Fruit fly (Drosophila melanogaster) whole organism, embryonic: ENCODE measurements around the gene Ptp36E.

Source experiments
- ATbp ChIP-seq: fragments of 200-800 bp; sonication (Bioruptor generic); optimal IDR thresholded peaks from 2 replicates; lab custom pipeline; 2017; ENCODE audit warnings: missing biosample characterization, mild to moderate bottlenecking, missing genetic modification characterization, missing genetic modification reagents
- CG11695 ChIP-seq: fragments of 200-800 bp; sonication (Bioruptor generic); IDR thresholded peaks from 3 replicates; pipeline ENCODE4 v1.3.6; 2022; ENCODE audit warnings: missing biosample characterization, missing genetic modification characterization
- CG12299 ChIP-seq: fragments of 200-800 bp; sonication (Bioruptor generic); optimal IDR thresholded peaks from 2 replicates; lab custom pipeline; 2018; ENCODE audit warnings: missing biosample characterization, mild to moderate bottlenecking, missing genetic modification characterization
- CG16779 ChIP-seq: fragments of 200-800 bp; sonication (Bioruptor generic); IDR thresholded peaks from 2 replicates; pipeline ENCODE4 v1.3.6; 2022; ENCODE audit warnings: missing biosample characterization, missing genetic modification characterization
- CG16813 ChIP-seq: fragments of 200-800 bp; sonication (Bioruptor generic); IDR thresholded peaks from 3 replicates; pipeline ENCODE4 v1.3.6; 2022; ENCODE audit warnings: missing biosample characterization, missing genetic modification characterization; ENCODE audit not compliant: partially characterized antibody
- CG17385 ChIP-seq: fragments of 200-800 bp; sonication (Bioruptor generic); optimal IDR thresholded peaks from 3 replicates; lab custom pipeline; 2018; ENCODE audit warnings: missing biosample characterization, mild to moderate bottlenecking, missing genetic modification characterization
- CG18619 ChIP-seq: fragments of 200-800 bp; sonication (Bioruptor generic); optimal IDR thresholded peaks from 3 replicates; lab custom pipeline; 2017; ENCODE audit warnings: missing biosample characterization, mild to moderate bottlenecking, missing genetic modification characterization
- CG2875 ChIP-seq: fragments of 200-800 bp; sonication (Bioruptor generic); optimal IDR thresholded peaks from 2 replicates; lab custom pipeline; 2017; ENCODE audit warnings: missing biosample characterization, mild to moderate bottlenecking, missing genetic modification characterization, missing genetic modification reagents
- CG3281 ChIP-seq: fragments of 200-800 bp; sonication (Bioruptor generic); optimal IDR thresholded peaks from 3 replicates; lab custom pipeline; 2017; ENCODE audit warnings: missing biosample characterization, mild to moderate bottlenecking, missing genetic modification characterization
- CG3995 ChIP-seq: fragments of 200-800 bp; sonication (Bioruptor generic); optimal IDR thresholded peaks from 3 replicates; lab custom pipeline; 2016; ENCODE audit warnings: missing biosample characterization, missing genetic modification characterization
- CG6765 ChIP-seq: fragments of 200-800 bp; sonication (Bioruptor generic); optimal IDR thresholded peaks from 3 replicates; lab custom pipeline; 2017; ENCODE audit warnings: missing biosample characterization, mild to moderate bottlenecking, missing genetic modification characterization
- CG7357 ChIP-seq: fragments of 200-800 bp; sonication (Bioruptor generic); IDR thresholded peaks from 3 replicates; pipeline ENCODE4 v1.3.6; 2022; ENCODE audit warnings: missing biosample characterization, missing genetic modification characterization
- CG8478 ChIP-seq: fragments of >200 bp; optimal IDR thresholded peaks from 2 replicates; lab custom pipeline; 2018
- CG9215 ChIP-seq: fragments of 200-800 bp; sonication (Bioruptor generic); IDR thresholded peaks from 2 replicates; pipeline ENCODE4 v1.3.6; 2022; ENCODE audit warnings: missing biosample characterization, missing genetic modification characterization
- CG9797 ChIP-seq: fragments of 200-800 bp; sonication (Bioruptor generic); optimal IDR thresholded peaks from 3 replicates; lab custom pipeline; 2018; ENCODE audit warnings: missing biosample characterization, mild to moderate bottlenecking, missing genetic modification characterization
- CkIIα-i1 ChIP-seq: fragments of 200-800 bp; sonication (Bioruptor generic); IDR thresholded peaks from 2 replicates; pipeline ENCODE4 v1.3.6; 2022; ENCODE audit warnings: missing biosample characterization, missing genetic modification characterization
- Dbx ChIP-seq: fragments of 200-800 bp; sonication (Bioruptor generic); IDR thresholded peaks from 3 replicates; pipeline ENCODE4 v1.3.6; 2022; ENCODE audit warnings: missing biosample characterization, missing genetic modification characterization
- Dek ChIP-seq: fragments of 200-800 bp; sonication (Bioruptor generic); optimal IDR thresholded peaks from 3 replicates; lab custom pipeline; 2019; ENCODE audit warnings: missing biosample characterization, mild to moderate bottlenecking, missing genetic modification characterization, moderate library complexity
- Dfd ChIP-seq, 2 experiments: fragments of >200 bp; optimal IDR thresholded peaks; 2 replicates each; lab custom pipeline; 2017; ENCODE audit warnings: missing biosample characterization in 2 of 2, missing genetic modification characterization in 2 of 2
- E2f1 ChIP-seq: fragments of 200-800 bp; sonication (Bioruptor generic); IDR thresholded peaks from 2 replicates; pipeline ENCODE4 v1.3.6; 2022; ENCODE audit warnings: missing biosample characterization, missing genetic modification characterization
- Fer2 ChIP-seq: fragments of 200-800 bp; sonication (Bioruptor generic); optimal IDR thresholded peaks from 2 replicates; lab custom pipeline; 2018; ENCODE audit warnings: missing biosample characterization, mild to moderate bottlenecking, missing genetic modification characterization, moderate library complexity
- HLH54F ChIP-seq: fragments of 200-800 bp; sonication (Bioruptor generic); optimal IDR thresholded peaks from 3 replicates; lab custom pipeline; 2016; ENCODE audit warnings: missing biosample characterization, missing genetic modification characterization
- MESR4 ChIP-seq: fragments of 200-800 bp; sonication (Bioruptor generic); optimal IDR thresholded peaks from 2 replicates; lab custom pipeline; 2018; ENCODE audit warnings: missing biosample characterization, mild to moderate bottlenecking, missing genetic modification characterization, moderate library complexity
- NK7.1 ChIP-seq: fragments of 200-800 bp; sonication (Bioruptor generic); optimal IDR thresholded peaks from 3 replicates; lab custom pipeline; 2016; ENCODE audit warnings: missing biosample characterization, missing genetic modification characterization
- Nf-YA ChIP-seq: fragments of 200-800 bp; sonication (Bioruptor generic); IDR thresholded peaks from 2 replicates; pipeline ENCODE4 v1.3.6; 2022; ENCODE audit warnings: missing biosample characterization, missing genetic modification characterization
- Ravus ChIP-seq: fragments of 200-800 bp; sonication (Bioruptor generic); IDR thresholded peaks from 2 replicates; pipeline ENCODE4 v1.3.6; 2022; ENCODE audit warnings: missing biosample characterization, missing genetic modification characterization
- Sox100B ChIP-seq: fragments of 200-800 bp; sonication (Bioruptor generic); optimal IDR thresholded peaks from 3 replicates; lab custom pipeline; 2018; ENCODE audit warnings: missing biosample characterization, mild to moderate bottlenecking, missing genetic modification characterization
- Stat92E ChIP-seq, 3 experiments: fragments of >200 bp in 2 of 3; fragments of 200-800 bp in 1 of 3; sonication (Bioruptor generic) in 1 of 3; optimal IDR thresholded peaks; 2 replicates each; lab custom pipeline; 2017 to 2019; ENCODE audit warnings: missing biosample characterization in 3 of 3, missing genetic modification characterization in 3 of 3, mild to moderate bottlenecking in 1 of 3, moderate library complexity in 1 of 3
- al ChIP-seq: fragments of 200-800 bp; sonication (Bioruptor generic); IDR thresholded peaks from 2 replicates; pipeline ENCODE4 v1.3.6; 2022; ENCODE audit warnings: missing biosample characterization, missing genetic modification characterization
- ase ChIP-seq: fragments of 200-800 bp; sonication (Bioruptor generic); IDR thresholded peaks from 3 replicates; pipeline ENCODE4 v1.3.6; 2022; ENCODE audit warnings: missing biosample characterization, missing genetic modification characterization
- bcd ChIP-seq: fragments of 200-800 bp; sonication (Bioruptor generic); optimal IDR thresholded peaks from 2 replicates; lab custom pipeline; 2017; ENCODE audit warnings: missing biosample characterization, mild to moderate bottlenecking, missing genetic modification characterization
- cato ChIP-seq: fragments of 200-800 bp; sonication (Bioruptor generic); optimal IDR thresholded peaks from 2 replicates; lab custom pipeline; 2016; ENCODE audit warnings: missing biosample characterization, missing genetic modification characterization, borderline replicate concordance
- da ChIP-seq: fragments of 200-800 bp; sonication (Bioruptor generic); optimal IDR thresholded peaks from 2 replicates; lab custom pipeline; 2016; ENCODE audit warnings: missing biosample characterization, missing genetic modification characterization
- dimm ChIP-seq: fragments of 200-800 bp; sonication (Bioruptor generic); IDR thresholded peaks from 2 replicates; pipeline ENCODE4 v1.3.6; 2022; ENCODE audit warnings: missing biosample characterization, missing genetic modification characterization
- esg ChIP-seq: fragments of 200-800 bp; sonication (Bioruptor generic); conservative IDR thresholded peaks from 2 replicates; pipeline ENCODE4 v1.3.6; 2022; ENCODE audit warnings: missing biosample characterization, missing genetic modification characterization
- fd102C ChIP-seq: fragments of 200-800 bp; sonication (Bioruptor generic); optimal IDR thresholded peaks from 2 replicates; lab custom pipeline; 2018; ENCODE audit warnings: missing biosample characterization, mild to moderate bottlenecking, missing genetic modification characterization, moderate library complexity
- fd64A ChIP-seq: fragments of 200-800 bp; sonication (Bioruptor generic); optimal IDR thresholded peaks from 3 replicates; lab custom pipeline; 2018; ENCODE audit warnings: missing biosample characterization, mild to moderate bottlenecking, missing genetic modification characterization
- gcm ChIP-seq: fragments of 200-800 bp; sonication (Bioruptor generic); optimal IDR thresholded peaks from 2 replicates; lab custom pipeline; 2019; ENCODE audit warnings: missing biosample characterization, mild to moderate bottlenecking, missing genetic modification characterization, moderate library complexity
- hbn ChIP-seq: fragments of 200-800 bp; sonication (Bioruptor generic); IDR thresholded peaks from 2 replicates; pipeline ENCODE4 v1.3.6; 2022; ENCODE audit warnings: missing biosample characterization, missing genetic modification characterization; ENCODE audit not compliant: partially characterized antibody
- maf-S ChIP-seq: fragments of 200-800 bp; sonication (Bioruptor generic); optimal IDR thresholded peaks from 2 replicates; lab custom pipeline; 2016; ENCODE audit warnings: missing biosample characterization, missing genetic modification characterization
- mam ChIP-seq: fragments of 200-800 bp; sonication (Bioruptor generic); optimal IDR thresholded peaks from 3 replicates; lab custom pipeline; 2016; ENCODE audit warnings: missing biosample characterization, missing genetic modification characterization
- pb ChIP-seq: fragments of 200-800 bp; sonication (Bioruptor generic); optimal IDR thresholded peaks from 3 replicates; lab custom pipeline; 2016; ENCODE audit warnings: missing biosample characterization, missing genetic modification characterization
- pnt ChIP-seq: fragments of 200-800 bp; sonication (Bioruptor generic); optimal IDR thresholded peaks from 3 replicates; lab custom pipeline; 2016; ENCODE audit warnings: missing biosample characterization, missing genetic modification characterization
- ranshi ChIP-seq: fragments of 200-800 bp; sonication (Bioruptor generic); IDR thresholded peaks from 2 replicates; pipeline ENCODE4 v1.3.6; 2022; ENCODE audit warnings: missing biosample characterization, missing genetic modification characterization
- ro ChIP-seq: fragments of 200-800 bp; sonication (Bioruptor generic); IDR thresholded peaks from 2 replicates; pipeline ENCODE4 v1.3.6; 2022; ENCODE audit warnings: missing biosample characterization, missing genetic modification characterization
- slbo ChIP-seq: fragments of 200-800 bp; sonication (Bioruptor generic); IDR thresholded peaks from 2 replicates; pipeline ENCODE4 v1.3.6; 2022; ENCODE audit warnings: missing biosample characterization, missing genetic modification characterization
- slp2 ChIP-seq: fragments of 200-800 bp; sonication (Bioruptor generic); optimal IDR thresholded peaks from 2 replicates; lab custom pipeline; 2016; ENCODE audit warnings: missing biosample characterization, missing genetic modification characterization
- so ChIP-seq: fragments of 200-800 bp; sonication (Bioruptor generic); IDR thresholded peaks from 3 replicates; pipeline ENCODE4 v1.3.6; 2022; ENCODE audit warnings: missing biosample characterization, missing genetic modification characterization
- tna ChIP-seq: fragments of 200-800 bp; sonication (Bioruptor generic); IDR thresholded peaks from 2 replicates; pipeline ENCODE4 v1.3.6; 2022; ENCODE audit warnings: missing biosample characterization, missing genetic modification characterization; ENCODE audit not compliant: partially characterized antibody
- tup ChIP-seq: fragments of 200-800 bp; sonication (Bioruptor generic); optimal IDR thresholded peaks from 2 replicates; lab custom pipeline; 2016; ENCODE audit warnings: missing biosample characterization, mild to moderate bottlenecking, missing genetic modification characterization, moderate library complexity

The Ptp36E gene

DNA sequence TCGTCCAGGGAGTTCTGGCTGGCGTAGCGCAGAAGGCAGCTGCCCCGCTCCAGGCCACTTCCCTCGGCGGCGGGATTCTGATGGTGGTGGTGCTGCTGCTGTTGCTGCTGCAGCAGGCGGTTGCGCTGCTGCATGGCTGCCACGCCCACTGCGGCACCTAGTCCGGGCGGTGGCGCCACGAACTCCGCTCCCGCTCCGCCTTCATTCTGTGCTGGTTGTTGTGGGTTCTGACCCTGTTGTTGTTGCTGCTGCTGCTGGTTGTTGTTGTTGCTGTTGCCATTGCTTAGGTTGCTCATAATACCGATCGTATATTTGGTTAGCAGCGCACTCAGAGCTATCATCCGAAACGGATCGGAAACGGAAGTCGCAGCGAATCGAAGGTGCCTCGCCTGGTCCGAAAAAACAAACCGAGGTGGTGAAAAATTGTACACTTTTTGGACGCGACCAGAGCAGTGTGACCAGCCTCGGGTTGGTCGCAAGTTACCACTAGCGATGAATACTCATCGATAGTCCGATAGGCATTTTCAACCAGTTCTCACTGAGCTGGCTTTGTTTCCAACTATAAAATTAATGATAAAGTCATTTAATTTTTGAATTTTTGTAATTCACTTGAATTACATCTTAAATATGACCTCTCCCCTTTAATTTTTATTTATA is 47.1 kb downstream of the Ptp36E start, which contains the start of gene kel (continued):
- TF ChIP-seq slbo (GFP tag; lab: Robert Waterston, UW) (peak; percentile 68), pnt (GFP tag; lab: Kevin White, UChicago) (no peak), HLH54F (peak; percentile 37), hbn (GFP tag; lab: Robert Waterston, UW) (peak; percentile 35; the same call in 1 of the 2 replicates), CG16779 (GFP tag; lab: Robert Waterston, UW) (no peak), CG17385 (GFP tag; lab: Kevin White, UChicago) (peak; percentile 49), CG2875 (peak; percentile 33), ranshi (peak; percentile 17; the same call in 1 of the 2 replicates), maf-S (GFP tag; lab: Kevin White, UChicago) (no peak), Dbx (GFP tag; lab: Robert Waterston, UW) (peak; percentile 52; the same call in 1 of the 3 replicates), CG9215 (GFP tag; lab: Robert Waterston, UW) (no peak), pb (GFP tag; lab: Kevin White, UChicago) (no peak), so (0 out of 3 replicates have a peak, but pooled peaks have one; percentile 41), al (GFP tag; lab: Robert Waterston, UW) (no peak), bcd (peak; percentile 42), tna (GFP tag; lab: Robert Waterston, UW) (peak; percentile 33; the same call in 1 of the 2 replicates), esg (no peak), CG8478 (lab: Kevin White, UChicago) (peak; percentile 44), ATbp (no peak), ase (GFP tag; lab: Robert Waterston, UW) (no peak), Ravus (no peak), CG18619 (GFP tag; lab: Kevin White, UChicago) (no peak), CkIIα-i1 (GFP tag; lab: Robert Waterston, UW) (no peak), Nf-YA (GFP tag; lab: Robert Waterston, UW) (no peak), da (GFP tag; lab: Kevin White, UChicago) (no peak), CG11695 (GFP tag; lab: Robert Waterston, UW) (0 out of 3 replicates have a peak, but pooled peaks have one; percentile 22), CG16813 (peak; percentile 61; the same call in 2 of the 3 replicates), E2f1 (GFP tag; lab: Robert Waterston, UW) (no peak), Dfd (GFP tag; optimal IDR thresholded peaks at IDR 0.05; lab: Kevin White, UChicago) (no peak), CG3281 (peak; percentile 75), Dek (peak; percentile 42), Sox100B (no peak), mam (peak; percentile 34), MESR4 (GFP tag; lab: Kevin White, UChicago) (peak; percentile 99), CG7357 (GFP tag; lab: Robert Waterston, UW) (peak; percentile 99), Fer2 (tag; lab: Kevin White, UChicago) (no peak), fd64A (GFP tag; lab: Kevin White, UChicago) (peak; percentile 62), fd102C (GFP tag; lab: Kevin White, UChicago) (no peak), CG12299 (peak; percentile 57), dimm (no peak), CG6765 (GFP tag; lab: Kevin White, UChicago) (peak; percentile 60), CG9797 (peak; percentile 90), tup (GFP tag; lab: Kevin White, UChicago) (no peak), cato (GFP tag; lab: Kevin White, UChicago) (no peak), NK7.1 (peak; percentile 43), gcm (no peak), Stat92E (GFP tag; optimal IDR thresholded peaks at IDR 0.05; lab: Kevin White, UChicago) (peak in 1 of 3 experiments; percentile 60), CG3995 (GFP tag; lab: Kevin White, UChicago) (peak; percentile 49), slp2 (GFP tag; lab: Kevin White, UChicago) (no peak), ro (no peak)
